Worm (Caenorhabditis elegans) whole organism, young adult: ENCODE data around the gene marb-1.

Experiments used
- C17E4.6 ChIP-seq: fragments of 200-800 bp; sonication (Bioruptor generic); IDR thresholded peaks from 2 replicates; pipeline ENCODE4 v1.3.6; 2022; ENCODE audit warnings: missing genetic modification reagents, missing genetic modification characterization, missing compliant biosample characterization
- hmg-1.2 ChIP-seq: fragments of 200-800 bp; sonication (Bioruptor generic); IDR thresholded peaks from 2 replicates; pipeline ENCODE4 v1.3.6; 2022; ENCODE audit warnings: missing genetic modification reagents, missing genetic modification characterization, missing compliant biosample characterization
- lin-26 ChIP-seq: fragments of 200-800 bp; sonication (Bioruptor generic); IDR thresholded peaks from 2 replicates; pipeline ENCODE4 v1.3.6; 2022; ENCODE audit warnings: missing genetic modification reagents, missing genetic modification characterization, missing compliant biosample characterization
- unc-130 ChIP-seq: sonication (generic microtip); optimal IDR thresholded peaks from 2 replicates; lab custom pipeline; 2016; ENCODE audit warnings: missing genetic modification reagents, missing genetic modification characterization, missing compliant biosample characterization

DNA sequence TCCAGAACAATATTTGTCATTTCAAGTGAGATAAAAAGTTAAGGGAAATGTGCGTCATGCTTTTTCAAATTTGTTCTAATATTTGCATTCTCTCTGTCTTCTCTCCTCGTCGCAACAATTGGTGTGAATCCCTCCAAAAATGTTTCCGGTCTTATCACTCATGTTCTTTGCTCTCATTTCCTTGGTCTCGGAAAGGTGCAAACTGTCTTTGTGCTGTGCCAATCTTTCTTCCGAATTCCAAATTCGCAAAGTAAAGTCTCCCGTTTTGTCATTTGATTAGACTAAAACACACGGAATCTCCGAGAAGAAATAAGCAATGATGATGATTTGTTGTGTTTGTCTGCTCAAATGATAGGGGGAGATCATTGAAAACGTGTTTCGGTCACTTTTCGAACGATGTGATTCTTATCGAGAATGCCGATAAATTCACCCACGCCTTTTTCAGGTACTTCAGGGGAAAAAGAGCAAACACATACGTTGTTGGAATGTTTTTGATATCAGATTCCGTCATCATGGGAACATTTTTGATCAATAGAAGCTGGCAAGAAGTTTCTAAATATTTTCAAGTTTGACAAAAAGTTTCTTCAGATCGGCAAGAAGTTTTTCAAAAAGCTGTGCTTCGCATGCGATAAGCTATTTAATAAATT, 43.3 kb downstream of the marb-1 start:
- TF ChIP-seq hmg-1.2 (GFP tag; lab: Robert Waterston, UW) (no peak), lin-26 (GFP tag; lab: Robert Waterston, UW) (no peak), C17E4.6 (GFP tag; lab: Robert Waterston, UW) (no peak), unc-130 (GFP tag; lab: Kevin White, UChicago) (no peak)
